Fruit fly (Drosophila melanogaster): ENCODE data around the gene CG43219.

The CG43219 gene

dm6 chr3L:21193170-21193569, 27.0 kb upstream of the CG43219 start, which contains the start of gene CG42337 (continued):
- TF ChIP-seq wor (GFP tag; IDR thresholded peaks at IDR 0.05) (no peak), CG7928 (GFP tag; optimal IDR thresholded peaks at IDR 0.05) (no peak), Rfx (GFP tag; IDR thresholded peaks at IDR 0.05) (no peak), CG16779 (GFP tag; IDR thresholded peaks at IDR 0.05) (peak; percentile 88), CG17361 (GFP tag; IDR thresholded peaks at IDR 0.05) (no peak), CG9437 (GFP tag; optimal IDR thresholded peaks at IDR 0.05) (no peak), sob (GFP tag; IDR thresholded peaks at IDR 0.05) (no peak), mld (GFP tag; IDR thresholded peaks at IDR 0.05; ENCODE audit: partially characterized antibody) (0 out of 3 replicates have a peak, but pooled peaks have one; percentile 22), otp (GFP tag; IDR thresholded peaks at IDR 0.05) (no peak), tio (GFP tag; optimal IDR thresholded peaks at IDR 0.05) (no peak), CG6689 (GFP tag; IDR thresholded peaks at IDR 0.05) (no peak), CG3163 (GFP tag; optimal IDR thresholded peaks at IDR 0.05) (peak; percentile 33), Poxn (GFP tag; IDR thresholded peaks at IDR 0.05) (no peak), CG17385 (GFP tag; optimal IDR thresholded peaks at IDR 0.05) (no peak), CG8359 (GFP tag; optimal IDR thresholded peaks at IDR 0.05; ENCODE audit: borderline replicate concordance) (no peak), CG12236 (GFP tag; optimal IDR thresholded peaks at IDR 0.05) (no peak), h (optimal IDR thresholded peaks at IDR 0.05) (no peak), nerfin-2 (GFP tag; IDR thresholded peaks at IDR 0.05; ENCODE audit: partially characterized antibody) (no peak), D (optimal IDR thresholded peaks at IDR 0.05) (no peak), D (GFP tag; optimal IDR thresholded peaks at IDR 0.05) (no peak), phol (tag; optimal IDR thresholded peaks at IDR 0.05) (no peak), knrl (GFP tag; IDR thresholded peaks at IDR 0.05; ENCODE audit: partially characterized antibody) (no peak), odd (GFP tag; optimal IDR thresholded peaks at IDR 0.05) (no peak), da (GFP tag; optimal IDR thresholded peaks at IDR 0.05) (no peak), lmd (GFP tag; IDR thresholded peaks at IDR 0.05) (no peak), HLH54F (GFP tag; optimal IDR thresholded peaks at IDR 0.05) (no peak), Oaz (GFP tag; IDR thresholded peaks at IDR 0.05) (no peak), exex (tag; optimal IDR thresholded peaks at IDR 0.05) (no peak), onecut (GFP tag; IDR thresholded peaks at IDR 0.05) (no peak; the same call in 1 of the 2 replicates), Mrtf (GFP tag; IDR thresholded peaks at IDR 0.05) (0 out of 3 replicates have a peak, but pooled peaks have one; percentile 37), CG17912 (GFP tag; optimal IDR thresholded peaks at IDR 0.05) (no peak), dpn (GFP tag; optimal IDR thresholded peaks at IDR 0.05) (no peak), Myb (GFP tag; optimal IDR thresholded peaks at IDR 0.05) (no peak), CG8290 (GFP tag; optimal IDR thresholded peaks at IDR 0.05) (no peak), CG8290 (tag; optimal IDR thresholded peaks at IDR 0.05) (peak in 1 of 2 experiments; percentile 7), CG42726 (GFP tag; IDR thresholded peaks at IDR 0.05; ENCODE audit: partially characterized antibody) (0 out of 2 replicates have a peak, but pooled peaks have one; percentile 14), CrebB (tag; optimal IDR thresholded peaks at IDR 0.05) (no peak)

- TF ChIP-seq CG9215 (GFP tag; IDR thresholded peaks at IDR 0.05) (no peak), Blimp-1 (GFP tag; optimal IDR thresholded peaks at IDR 0.05) (no peak), Hmx (GFP tag; optimal IDR thresholded peaks at IDR 0.05) (no peak), hth (optimal IDR thresholded peaks at IDR 0.05) (no peak), Gsc (GFP tag; IDR thresholded peaks at IDR 0.05) (no peak), dimm (GFP tag; IDR thresholded peaks at IDR 0.05) (no peak), Med (GFP tag) (peak; percentile 46), CG5953 (GFP tag; IDR thresholded peaks at IDR 0.05) (no peak), ewg (GFP tag; optimal IDR thresholded peaks at IDR 0.05) (peak; percentile 86), pb (GFP tag; optimal IDR thresholded peaks at IDR 0.05) (no peak), Dek (tag; optimal IDR thresholded peaks at IDR 0.05) (no peak), sqz (GFP tag; optimal IDR thresholded peaks at IDR 0.05) (peak; percentile 70), CG43689 (GFP tag; IDR thresholded peaks at IDR 0.05) (no peak), seq (GFP tag; IDR thresholded peaks at IDR 0.05) (0 out of 2 replicates have a peak, but pooled peaks have one; percentile 22), nau (GFP tag; optimal IDR thresholded peaks at IDR 0.05) (no peak), CG34376 (GFP tag; optimal IDR thresholded peaks at IDR 0.05) (no peak), cas (GFP tag; IDR thresholded peaks at IDR 0.05) (no peak), onecut (GFP tag; IDR thresholded peaks at IDR 0.05) (peak; percentile 87), row (GFP tag; IDR thresholded peaks at IDR 0.05) (0 out of 3 replicates have a peak, but pooled peaks have one; percentile 9)
Measured at dm6 chr3L:21194392-21194925, 25.7 kb upstream of the CG43219 start.

All from whole organism, embryonic.